Worm (Caenorhabditis elegans): ENCODE data around the gene fbxa-104.

The fbxa-104 gene

DNA sequence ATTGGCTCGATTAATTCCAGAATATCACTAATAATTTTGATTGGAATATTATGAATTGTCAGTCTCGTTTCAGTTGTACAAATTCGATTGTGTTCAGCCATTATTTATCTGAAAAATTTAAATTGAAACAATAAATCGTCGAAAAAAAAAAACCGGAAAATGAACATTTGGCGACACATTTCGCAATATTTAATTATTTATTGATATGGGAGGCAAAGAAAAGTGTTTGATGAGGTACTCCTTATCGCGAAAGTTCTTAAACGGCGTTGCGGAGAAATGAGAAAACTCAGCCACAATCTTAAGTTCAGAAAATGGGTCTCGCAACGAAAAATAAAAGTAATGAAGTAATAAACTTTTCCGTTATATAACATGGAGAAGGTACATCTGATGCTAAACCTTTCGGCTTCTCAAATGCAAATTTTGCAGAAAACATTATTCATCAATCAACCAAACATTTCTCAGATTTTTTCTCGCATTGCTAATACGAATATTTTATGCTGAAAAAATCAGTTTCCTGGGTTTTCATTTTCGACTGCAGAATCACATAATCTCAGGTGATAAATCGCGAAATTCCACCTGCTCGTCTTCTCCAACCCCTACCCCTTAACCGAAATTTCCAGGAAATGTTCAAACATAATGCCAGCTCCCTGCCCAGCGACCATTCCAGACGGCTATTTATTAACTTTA lies 23.6 kb downstream of the fbxa-104 start, which contains the start of the genes T06E6.15 and sri-7:
Gene T06E6.15, minus strand, starts transcription at position 101 of the 687 bp plus-strand sequence.
Gene sri-7, plus strand, starts transcription at position 637 of the 687 bp plus-strand sequence.
- TF ChIP-seq ama-1 (optimal IDR thresholded peaks at IDR 0.05) (no peak), hmg-4 (GFP tag; optimal IDR thresholded peaks at IDR 0.05) (no peak), hnd-1 (tag; optimal IDR thresholded peaks at IDR 0.05) (no peak), tra-4 (tag; optimal IDR thresholded peaks at IDR 0.05) (no peak), aly-1 (tag; optimal IDR thresholded peaks at IDR 0.05) (no peak), F13C5.2 (tag; optimal IDR thresholded peaks at IDR 0.05) (no peak), sea-1 (GFP tag; conservative IDR thresholded peaks at IDR 0.05) (no peak), ets-7 (tag; optimal IDR thresholded peaks at IDR 0.05) (no peak), tbx-11 (GFP tag; IDR thresholded peaks at IDR 0.05) (no peak), flt-1 (GFP tag; IDR thresholded peaks at IDR 0.05) (no peak), B0310.2 (tag; optimal IDR thresholded peaks at IDR 0.05) (no peak), ceh-36 (tag; optimal IDR thresholded peaks at IDR 0.05) (no peak), pes-1 (GFP tag; IDR thresholded peaks at IDR 0.05) (no peak), tbx-37 (GFP tag; conservative IDR thresholded peaks at IDR 0.05) (no peak), scrt-1 (GFP tag; IDR thresholded peaks at IDR 0.05) (no peak), ceh-13 (GFP tag; optimal IDR thresholded peaks at IDR 0.05) (no peak), hmbx-1 (tag; optimal IDR thresholded peaks at IDR 0.05) (no peak)

DNA sequence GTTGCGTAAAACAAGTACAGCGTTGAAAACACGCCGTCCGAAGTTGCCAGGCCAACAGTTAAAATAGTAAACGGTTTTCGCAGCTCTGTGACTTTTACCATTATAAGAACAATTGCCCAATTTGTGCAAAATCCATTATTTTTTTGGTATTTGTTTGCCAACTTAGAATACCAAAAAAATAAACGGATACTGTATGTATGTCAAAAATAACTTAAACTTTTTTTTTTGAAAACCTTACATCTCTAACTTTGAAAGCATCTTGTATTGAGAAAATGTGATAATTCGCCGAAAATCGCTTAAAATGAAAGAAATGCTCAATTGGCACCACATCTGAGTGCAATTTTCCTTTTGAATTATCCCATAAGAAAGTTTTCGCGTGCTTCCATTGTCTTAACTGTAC lies 24.8 kb downstream of the fbxa-104 start, which contains the start of gene fbxa-199:
Gene fbxa-199, minus strand, starts transcription at position 101 of the 400 bp plus-strand sequence.
- TF ChIP-seq flt-1 (GFP tag; IDR thresholded peaks at IDR 0.05): no peak
- no peak for TF ChIP-seq sea-1 (GFP tag; conservative IDR thresholded peaks at IDR 0.05)
- no peak for TF ChIP-seq hnd-1 (tag; optimal IDR thresholded peaks at IDR 0.05)
- TF ChIP-seq tbx-11 (GFP tag; IDR thresholded peaks at IDR 0.05): no peak
- TF ChIP-seq ceh-13 (GFP tag; optimal IDR thresholded peaks at IDR 0.05): no peak
- TF ChIP-seq ceh-36 (tag; optimal IDR thresholded peaks at IDR 0.05): no peak
- TF ChIP-seq B0310.2 (tag; optimal IDR thresholded peaks at IDR 0.05): no peak
- TF ChIP-seq tra-4 (tag; optimal IDR thresholded peaks at IDR 0.05): no peak
- no peak for TF ChIP-seq scrt-1 (GFP tag; IDR thresholded peaks at IDR 0.05)
- TF ChIP-seq F13C5.2 (tag; optimal IDR thresholded peaks at IDR 0.05): no peak

DNA sequence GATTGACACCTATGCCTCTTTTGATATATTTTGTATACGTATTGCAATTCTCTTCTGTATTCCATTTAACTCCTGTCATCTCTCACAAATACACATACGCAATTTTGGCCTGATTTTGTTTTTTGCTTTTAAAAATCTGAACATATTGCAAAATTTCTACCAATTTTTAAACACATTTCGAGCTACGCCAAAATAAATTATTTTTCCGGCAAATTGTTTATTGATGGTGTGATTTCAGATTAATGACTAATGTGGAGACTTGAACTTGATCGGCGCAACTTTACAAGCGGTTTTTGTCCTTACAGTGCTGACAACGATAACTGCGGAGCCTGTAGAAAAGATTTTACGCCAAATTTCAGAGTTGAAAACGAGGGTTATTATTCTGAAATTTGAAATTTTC lies 26.3 kb downstream of the fbxa-104 start:
- TF ChIP-seq hnd-1 (tag; optimal IDR thresholded peaks at IDR 0.05): no peak
- TF ChIP-seq ceh-36 (tag; optimal IDR thresholded peaks at IDR 0.05): no peak
- TF ChIP-seq hmg-4 (GFP tag; optimal IDR thresholded peaks at IDR 0.05): no peak
- TF ChIP-seq B0310.2 (tag; optimal IDR thresholded peaks at IDR 0.05): no peak
- TF ChIP-seq pes-1 (GFP tag; IDR thresholded peaks at IDR 0.05): no peak
- TF ChIP-seq F13C5.2 (tag; optimal IDR thresholded peaks at IDR 0.05): no peak
- no peak for TF ChIP-seq flt-1 (GFP tag; IDR thresholded peaks at IDR 0.05)
- TF ChIP-seq tbx-11 (GFP tag; IDR thresholded peaks at IDR 0.05): no peak
- TF ChIP-seq aly-1 (tag; optimal IDR thresholded peaks at IDR 0.05): no peak
- no peak for TF ChIP-seq ets-7 (tag; optimal IDR thresholded peaks at IDR 0.05)
- TF ChIP-seq tra-4 (tag; optimal IDR thresholded peaks at IDR 0.05): no peak
- no peak for TF ChIP-seq sea-1 (GFP tag; conservative IDR thresholded peaks at IDR 0.05)
- TF ChIP-seq hmbx-1 (tag; optimal IDR thresholded peaks at IDR 0.05): no peak
- no peak for TF ChIP-seq ama-1 (optimal IDR thresholded peaks at IDR 0.05)
- TF ChIP-seq ceh-13 (GFP tag; optimal IDR thresholded peaks at IDR 0.05): no peak
- no peak for TF ChIP-seq tbx-37 (GFP tag; conservative IDR thresholded peaks at IDR 0.05)
- no peak for TF ChIP-seq scrt-1 (GFP tag; IDR thresholded peaks at IDR 0.05)

DNA sequence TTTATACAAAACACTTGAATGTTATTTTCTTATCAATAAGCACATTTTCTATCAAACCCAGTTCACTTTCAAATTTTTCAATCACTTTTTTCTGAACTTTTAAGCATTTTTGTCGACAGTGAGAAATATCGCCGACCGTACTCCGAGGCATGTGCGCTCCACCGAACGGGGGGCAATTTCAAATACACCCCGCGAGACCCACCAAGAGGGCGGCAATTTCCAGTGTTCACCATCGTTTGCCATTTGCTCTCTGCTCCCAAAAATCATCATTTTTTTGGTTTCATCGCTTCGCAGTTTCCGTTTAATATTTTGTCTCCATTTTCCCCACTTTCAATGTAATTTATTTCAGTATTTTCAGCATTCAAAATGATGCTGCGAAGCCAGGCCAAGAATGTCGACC lies 28.1 kb downstream of the fbxa-104 start, which contains the start of gene cyb-3:
Gene cyb-3, plus strand, starts transcription at position 350 of the 400 bp plus-strand sequence.
- TF ChIP-seq pes-1 (GFP tag; IDR thresholded peaks at IDR 0.05) (0 out of 2 replicates have a peak, but pooled peaks have one; percentile 37), tbx-11 (GFP tag; IDR thresholded peaks at IDR 0.05) (no peak), F13C5.2 (tag; optimal IDR thresholded peaks at IDR 0.05) (no peak)

- TF ChIP-seq tra-4 (tag; optimal IDR thresholded peaks at IDR 0.05) (no peak), B0310.2 (tag; optimal IDR thresholded peaks at IDR 0.05) (no peak), sea-1 (GFP tag; conservative IDR thresholded peaks at IDR 0.05) (no peak), ceh-36 (tag; optimal IDR thresholded peaks at IDR 0.05) (no peak), pes-1 (GFP tag; IDR thresholded peaks at IDR 0.05) (no peak), scrt-1 (GFP tag; IDR thresholded peaks at IDR 0.05) (no peak), tbx-37 (GFP tag; conservative IDR thresholded peaks at IDR 0.05) (no peak), aly-1 (tag; optimal IDR thresholded peaks at IDR 0.05) (no peak), hnd-1 (tag; optimal IDR thresholded peaks at IDR 0.05) (no peak), hmg-4 (GFP tag; optimal IDR thresholded peaks at IDR 0.05) (no peak), hmbx-1 (tag; optimal IDR thresholded peaks at IDR 0.05) (no peak), F13C5.2 (tag; optimal IDR thresholded peaks at IDR 0.05) (no peak), ets-7 (tag; optimal IDR thresholded peaks at IDR 0.05) (no peak), flt-1 (GFP tag; IDR thresholded peaks at IDR 0.05) (no peak), ceh-13 (GFP tag; optimal IDR thresholded peaks at IDR 0.05) (no peak), ama-1 (optimal IDR thresholded peaks at IDR 0.05) (no peak), tbx-11 (GFP tag; IDR thresholded peaks at IDR 0.05) (no peak)
These were observed 28.6 kb downstream of the fbxa-104 start, which contains the start of gene T06E6.1 for ce11 chrV:15394906-15395305. Gene T06E6.1, minus strand, starts transcription at chrV:15394961.

DNA sequence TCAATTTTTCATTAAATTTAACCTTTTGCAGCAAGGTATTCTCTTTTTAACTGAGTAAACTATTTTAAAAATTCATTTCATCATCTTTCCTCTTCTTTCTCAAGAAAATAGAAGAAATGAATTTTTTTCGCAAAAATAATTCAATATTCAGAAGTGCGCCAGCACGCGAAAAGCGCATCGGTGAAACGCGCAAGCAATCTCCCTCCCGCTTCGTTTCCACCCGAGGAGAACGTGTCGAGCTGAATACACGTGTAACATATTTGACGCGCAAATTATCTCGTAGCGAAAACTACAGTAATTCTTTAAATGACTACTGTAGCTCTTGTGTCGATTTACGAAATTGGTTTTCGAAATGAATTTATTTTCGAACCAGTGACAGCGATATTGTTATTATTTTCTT lies 31.4 kb downstream of the fbxa-104 start:
- no peak for TF ChIP-seq B0310.2 (tag; optimal IDR thresholded peaks at IDR 0.05)
- TF ChIP-seq hmbx-1 (tag; optimal IDR thresholded peaks at IDR 0.05): no peak

- TF ChIP-seq scrt-1 (GFP tag; IDR thresholded peaks at IDR 0.05): 0 out of 2 replicates have a peak, but pooled peaks have one; percentile 29
- no peak for TF ChIP-seq ceh-36 (tag; optimal IDR thresholded peaks at IDR 0.05)
- no peak for TF ChIP-seq F13C5.2 (tag; optimal IDR thresholded peaks at IDR 0.05)
- TF ChIP-seq pes-1 (GFP tag; IDR thresholded peaks at IDR 0.05): peak; percentile 15; the same call in 1 of the 2 replicates
- TF ChIP-seq ama-1 (optimal IDR thresholded peaks at IDR 0.05): no peak
- TF ChIP-seq sea-1 (GFP tag; conservative IDR thresholded peaks at IDR 0.05): no peak
These were observed 34.6 kb downstream of the fbxa-104 start, which contains the start of gene srh-170 for ce11 chrV:15388820-15389384. Gene srh-170, minus strand, starts transcription at chrV:15388870.

All from whole organism, early embryonic.